Fruit fly (Drosophila melanogaster) whole organism, embryonic: Measurements from ENCODE around the gene vib.

Experiments
- Asciz ChIP-seq: fragments of 200-800 bp; sonication (Bioruptor generic); optimal IDR thresholded peaks from 2 replicates; lab custom pipeline; 2017; ENCODE audit warnings: missing biosample characterization, mild to moderate bottlenecking, missing genetic modification characterization, missing genetic modification reagents
- Atf-2 ChIP-seq: fragments of 200-800 bp; sonication (Bioruptor generic); optimal IDR thresholded peaks from 2 replicates; lab custom pipeline; 2016; ENCODE audit warnings: missing biosample characterization, missing genetic modification characterization
- CG10959 ChIP-seq: fragments of 200-800 bp; sonication (Bioruptor generic); IDR thresholded peaks from 2 replicates; pipeline ENCODE4 v1.3.6; 2022; ENCODE audit warnings: missing biosample characterization, missing genetic modification characterization
- CG11093 ChIP-seq: fragments of 200-800 bp; sonication (Bioruptor generic); IDR thresholded peaks from 3 replicates; pipeline ENCODE4 v1.3.6; 2022; ENCODE audit warnings: missing biosample characterization, missing genetic modification characterization
- CG11456 ChIP-seq: fragments of 200-800 bp; sonication (Bioruptor generic); IDR thresholded peaks from 3 replicates; pipeline ENCODE4 v1.3.6; 2022; ENCODE audit warnings: missing biosample characterization, missing genetic modification characterization
- CG12659 ChIP-seq: fragments of 200-800 bp; sonication (Bioruptor generic); optimal IDR thresholded peaks from 3 replicates; lab custom pipeline; 2017; ENCODE audit warnings: mild to moderate bottlenecking, missing biosample characterization, missing genetic modification reagents, missing genetic modification characterization
- CG15696 ChIP-seq: fragments of 200-800 bp; sonication (Bioruptor generic); optimal IDR thresholded peaks from 2 replicates; lab custom pipeline; 2019; ENCODE audit warnings: missing biosample characterization, mild to moderate bottlenecking, missing genetic modification characterization, moderate library complexity
- CG1602 ChIP-seq: fragments of 200-800 bp; sonication (Bioruptor generic); optimal IDR thresholded peaks from 3 replicates; lab custom pipeline; 2016; ENCODE audit warnings: missing biosample characterization, missing genetic modification characterization
- CG17612 ChIP-seq: fragments of 200-800 bp; sonication (Bioruptor generic); IDR thresholded peaks from 2 replicates; pipeline ENCODE4 v1.3.6; 2022; ENCODE audit warnings: missing biosample characterization, missing genetic modification characterization
- CG1832 ChIP-seq: fragments of 200-800 bp; sonication (Bioruptor generic); optimal IDR thresholded peaks from 2 replicates; lab custom pipeline; 2017; ENCODE audit warnings: missing biosample characterization, mild to moderate bottlenecking, missing genetic modification characterization, inconsistent platforms
- CG18764 ChIP-seq: fragments of 200-800 bp; sonication (Bioruptor generic); optimal IDR thresholded peaks from 3 replicates; lab custom pipeline; 2016; ENCODE audit warnings: missing biosample characterization, missing genetic modification characterization
- CG2199 ChIP-seq: fragments of 200-800 bp; sonication (Bioruptor generic); IDR thresholded peaks from 3 replicates; pipeline ENCODE4 v1.3.6; 2022; ENCODE audit warnings: missing biosample characterization, missing genetic modification characterization
- CG2712 ChIP-seq: fragments of 200-800 bp; optimal IDR thresholded peaks from 3 replicates; lab custom pipeline; 2019; ENCODE audit warnings: missing biosample characterization, mild to moderate bottlenecking, missing genetic modification characterization, moderate library complexity
- CG2875 ChIP-seq: fragments of 200-800 bp; sonication (Bioruptor generic); optimal IDR thresholded peaks from 2 replicates; lab custom pipeline; 2017; ENCODE audit warnings: missing biosample characterization, mild to moderate bottlenecking, missing genetic modification characterization, missing genetic modification reagents
- CG30020 ChIP-seq: fragments of 200-800 bp; optimal IDR thresholded peaks from 2 replicates; lab custom pipeline; 2019; ENCODE audit warnings: missing biosample characterization, mild to moderate bottlenecking, missing genetic modification characterization, moderate library complexity
- CG32772 ChIP-seq: fragments of 200-800 bp; sonication (Bioruptor generic); IDR thresholded peaks from 2 replicates; pipeline ENCODE4 v1.3.6; 2022; ENCODE audit warnings: missing biosample characterization, missing genetic modification characterization
- CG3847 ChIP-seq: fragments of 200-800 bp; sonication (Bioruptor generic); IDR thresholded peaks from 2 replicates; pipeline ENCODE4 v1.3.6; 2022; ENCODE audit warnings: missing biosample characterization, missing genetic modification characterization
- CG4282 ChIP-seq: fragments of 200-800 bp; sonication (Bioruptor generic); optimal IDR thresholded peaks from 2 replicates; lab custom pipeline; 2016; ENCODE audit warnings: missing biosample characterization, missing genetic modification characterization
- CG4360 ChIP-seq: fragments of 200-800 bp; sonication (Bioruptor generic); IDR thresholded peaks from 2 replicates; pipeline ENCODE4 v1.3.6; 2022; ENCODE audit warnings: missing biosample characterization, missing genetic modification characterization
- CG4707 ChIP-seq: fragments of 200-800 bp; sonication (Bioruptor generic); optimal IDR thresholded peaks from 2 replicates; lab custom pipeline; 2018; ENCODE audit warnings: missing biosample characterization, mild to moderate bottlenecking, missing genetic modification characterization, moderate library complexity
- CG5245 ChIP-seq: fragments of 200-800 bp; sonication (Bioruptor generic); optimal IDR thresholded peaks from 3 replicates; lab custom pipeline; 2016; ENCODE audit warnings: missing biosample characterization, missing genetic modification characterization
- CG5953 ChIP-seq: fragments of 200-800 bp; sonication (Bioruptor generic); IDR thresholded peaks from 2 replicates; pipeline ENCODE4 v1.3.6; 2022; ENCODE audit warnings: missing biosample characterization, missing genetic modification characterization
- CG6254 ChIP-seq: fragments of 200-800 bp; sonication (Bioruptor generic); optimal IDR thresholded peaks from 3 replicates; lab custom pipeline; 2017; ENCODE audit warnings: mild to moderate bottlenecking, missing biosample characterization, missing genetic modification reagents, missing genetic modification characterization
- CG8478 ChIP-seq: fragments of >200 bp; optimal IDR thresholded peaks from 2 replicates; lab custom pipeline; 2018
- CG9609 ChIP-seq: fragments of 200-800 bp; sonication (Bioruptor generic); optimal IDR thresholded peaks from 3 replicates; lab custom pipeline; 2016; ENCODE audit warnings: missing biosample characterization, missing genetic modification characterization
- CoRest ChIP-seq: fragments of 200-800 bp; sonication (Bioruptor generic); optimal IDR thresholded peaks from 3 replicates; lab custom pipeline; 2018; ENCODE audit warnings: missing biosample characterization, mild to moderate bottlenecking, missing genetic modification characterization, moderate library complexity
- Drgx ChIP-seq: fragments of 200-800 bp; sonication (Bioruptor generic); IDR thresholded peaks from 2 replicates; pipeline ENCODE4 v1.3.6; 2022; ENCODE audit warnings: missing biosample characterization, missing genetic modification characterization
- E2f1 ChIP-seq: fragments of 200-800 bp; sonication (Bioruptor generic); IDR thresholded peaks from 2 replicates; pipeline ENCODE4 v1.3.6; 2022; ENCODE audit warnings: missing biosample characterization, missing genetic modification characterization
- ERR ChIP-seq: fragments of 200-800 bp; sonication (Bioruptor generic); optimal IDR thresholded peaks from 2 replicates; lab custom pipeline; 2016; ENCODE audit warnings: missing biosample characterization, missing genetic modification characterization
- Ets97D ChIP-seq: fragments of 200-800 bp; sonication (Bioruptor generic); optimal IDR thresholded peaks from 3 replicates; lab custom pipeline; 2016; ENCODE audit warnings: missing biosample characterization, missing genetic modification characterization
- HLH54F ChIP-seq: fragments of 200-800 bp; sonication (Bioruptor generic); optimal IDR thresholded peaks from 3 replicates; lab custom pipeline; 2016; ENCODE audit warnings: missing biosample characterization, missing genetic modification characterization
- Lhr ChIP-seq: fragments of 200-800 bp; sonication (Bioruptor generic); optimal IDR thresholded peaks from 3 replicates; lab custom pipeline; 2017; ENCODE audit warnings: mild to moderate bottlenecking, missing biosample characterization, missing genetic modification reagents, missing genetic modification characterization
- Meics ChIP-seq: fragments of 200-800 bp; sonication (Bioruptor generic); optimal IDR thresholded peaks from 2 replicates; lab custom pipeline; 2017; ENCODE audit warnings: missing biosample characterization, mild to moderate bottlenecking, missing genetic modification characterization
- Mrtf ChIP-seq: fragments of 200-800 bp; sonication (Bioruptor generic); IDR thresholded peaks from 3 replicates; pipeline ENCODE4 v1.3.6; 2022; ENCODE audit warnings: missing biosample characterization, missing genetic modification characterization
- Myb ChIP-seq: fragments of 200-800 bp; sonication (Bioruptor generic); optimal IDR thresholded peaks from 2 replicates; lab custom pipeline; 2016; ENCODE audit warnings: missing biosample characterization, missing genetic modification characterization
- Nf-YB ChIP-seq: fragments of 200-800 bp; sonication (Bioruptor generic); optimal IDR thresholded peaks from 3 replicates; lab custom pipeline; 2019; ENCODE audit warnings: missing biosample characterization, mild to moderate bottlenecking, missing genetic modification characterization, moderate library complexity
- NfI ChIP-seq: fragments of 200-800 bp; sonication (Bioruptor generic); optimal IDR thresholded peaks from 3 replicates; lab custom pipeline; 2018; ENCODE audit warnings: missing biosample characterization, mild to moderate bottlenecking, missing genetic modification characterization, moderate library complexity
- PHDP ChIP-seq: fragments of 200-800 bp; sonication (Bioruptor generic); optimal IDR thresholded peaks from 3 replicates; lab custom pipeline; 2018; ENCODE audit warnings: missing biosample characterization, mild to moderate bottlenecking, missing genetic modification characterization, moderate library complexity
- Pdp1 ChIP-seq, 2 experiments: fragments of 200-800 bp; sonication (Bioruptor generic); optimal IDR thresholded peaks; 3 replicates each; lab custom pipeline; 2016; ENCODE audit warnings: missing biosample characterization in 2 of 2, missing genetic modification characterization in 2 of 2, mild to moderate bottlenecking in 1 of 2, moderate library complexity in 1 of 2
- ara ChIP-seq: fragments of 200-800 bp; sonication (Bioruptor generic); IDR thresholded peaks from 2 replicates; pipeline ENCODE4 v1.3.6; 2022; ENCODE audit warnings: missing biosample characterization, missing genetic modification characterization
- bsh ChIP-seq, 2 experiments: fragments of 200-800 bp; sonication (Bioruptor generic); optimal IDR thresholded peaks; 2 replicates each; lab custom pipeline; 2017 to 2018; ENCODE audit warnings: mild to moderate bottlenecking in 2 of 2, missing biosample characterization in 2 of 2, missing genetic modification characterization in 2 of 2, moderate library complexity in 1 of 2
- eve ChIP-seq, 2 experiments: fragments of >200 bp; optimal IDR thresholded peaks; 2 replicates each; lab custom pipeline; 2017; ENCODE audit warnings: missing biosample characterization in 2 of 2, missing genetic modification characterization in 2 of 2
- gsb-n ChIP-seq: fragments of 200-800 bp; sonication (Bioruptor generic); optimal IDR thresholded peaks from 3 replicates; lab custom pipeline; 2018; ENCODE audit warnings: missing biosample characterization, mild to moderate bottlenecking, missing genetic modification characterization
- ham ChIP-seq: fragments of 200-800 bp; sonication (Bioruptor generic); IDR thresholded peaks from 2 replicates; pipeline ENCODE4 v1.3.6; 2022; ENCODE audit warnings: missing biosample characterization, missing genetic modification characterization
- jigr1 ChIP-seq: fragments of 200-800 bp; sonication (Bioruptor generic); IDR thresholded peaks from 3 replicates; pipeline ENCODE4 v1.3.6; 2022; ENCODE audit warnings: missing biosample characterization, missing genetic modification characterization
- jing ChIP-seq: fragments of 200-800 bp; sonication (Bioruptor generic); optimal IDR thresholded peaks from 2 replicates; lab custom pipeline; 2018; ENCODE audit warnings: missing biosample characterization, mild to moderate bottlenecking, missing genetic modification characterization
- lmd ChIP-seq: fragments of 200-800 bp; sonication (Bioruptor generic); IDR thresholded peaks from 2 replicates; pipeline ENCODE4 v1.3.6; 2022; ENCODE audit warnings: missing biosample characterization, missing genetic modification characterization
- ssp ChIP-seq: fragments of 200-800 bp; sonication (Bioruptor generic); IDR thresholded peaks from 2 replicates; pipeline ENCODE4 v1.3.6; 2022; ENCODE audit warnings: missing biosample characterization, missing genetic modification characterization
- stwl ChIP-seq: fragments of 200-800 bp; sonication (Bioruptor generic); optimal IDR thresholded peaks from 3 replicates; lab custom pipeline; 2018; ENCODE audit warnings: missing biosample characterization, mild to moderate bottlenecking, missing genetic modification characterization, moderate library complexity
- sug ChIP-seq: fragments of 200-800 bp; optimal IDR thresholded peaks from 2 replicates; lab custom pipeline; 2019; ENCODE audit warnings: missing biosample characterization, mild to moderate bottlenecking, missing genetic modification characterization, moderate library complexity
- z ChIP-seq: fragments of 200-800 bp; sonication (Bioruptor generic); IDR thresholded peaks from 3 replicates; pipeline ENCODE4 v1.3.6; 2022; ENCODE audit warnings: missing biosample characterization, missing genetic modification characterization
- zen ChIP-seq: fragments of 200-800 bp; sonication (Bioruptor generic); optimal IDR thresholded peaks from 3 replicates; lab custom pipeline; 2018; ENCODE audit warnings: missing biosample characterization, mild to moderate bottlenecking, missing genetic modification characterization, moderate library complexity

vib gene

dm6 chr3R:19211778-19212177 is 14.7 kb downstream of the vib start, which contains the start of gene cry (continued):
- no peak for TF ChIP-seq CG5953 (GFP tag; lab: Robert Waterston, UW)
- no peak for TF ChIP-seq CG11456 (GFP tag; lab: Robert Waterston, UW)
- TF ChIP-seq Drgx (GFP tag; lab: Robert Waterston, UW) = peak; percentile 73
- TF ChIP-seq CG2875 = peak; percentile 28
- no peak for TF ChIP-seq stwl (tag; lab: Kevin White, UChicago)
- TF ChIP-seq zen (tag; lab: Kevin White, UChicago) = no peak
- no peak for TF ChIP-seq CG1832 (GFP tag; lab: Kevin White, UChicago)
- TF ChIP-seq E2f1 = no peak
- TF ChIP-seq CG17612 (GFP tag; lab: Robert Waterston, UW) = no peak
- TF ChIP-seq CG2712 (tag; lab: Kevin White, UChicago) = peak; percentile 81
- 0 out of 2 replicates have a peak, but pooled peaks have one; percentile 5 for TF ChIP-seq ara (GFP tag; lab: Robert Waterston, UW)
- peak; percentile 3 for TF ChIP-seq Nf-YB (GFP tag; lab: Kevin White, UChicago)
- no peak for TF ChIP-seq Myb (GFP tag; lab: Kevin White, UChicago)
- TF ChIP-seq CG2199 (GFP tag; lab: Robert Waterston, UW) = no peak
- no peak for TF ChIP-seq CG4282 (GFP tag; lab: Kevin White, UChicago)
- no peak for TF ChIP-seq CG4360 (GFP tag; lab: Robert Waterston, UW)
- TF ChIP-seq jing (GFP tag; lab: Kevin White, UChicago) = peak; percentile 25
- peak in 1 of 2 experiments; percentile 9 for TF ChIP-seq Pdp1 (GFP tag; optimal IDR thresholded peaks at IDR 0.05; lab: Kevin White, UChicago)
- peak; percentile 8 for TF ChIP-seq Atf-2
- no peak for TF ChIP-seq jigr1 (GFP tag; lab: Robert Waterston, UW)
- TF ChIP-seq CG12659 (GFP tag; lab: Kevin White, UChicago) = peak; percentile 24
- peak; percentile 28 for TF ChIP-seq CG18764
- peak; percentile 76 for TF ChIP-seq CoRest
- no peak for TF ChIP-seq ham
- no peak for TF ChIP-seq CG11093 (GFP tag; lab: Robert Waterston, UW)
- no peak for TF ChIP-seq CG30020 (tag; lab: Kevin White, UChicago)
- peak; percentile 26 for TF ChIP-seq Asciz (GFP tag; lab: Kevin White, UChicago)
- no peak for TF ChIP-seq Ets97D (GFP tag; lab: Kevin White, UChicago)
- TF ChIP-seq eve (GFP tag; optimal IDR thresholded peaks at IDR 0.05; lab: Kevin White, UChicago) = peak in 1 of 2 experiments; percentile 82
- no peak for TF ChIP-seq CG8478 (lab: Kevin White, UChicago)
- peak; percentile 16 for TF ChIP-seq CG5245 (GFP tag; lab: Kevin White, UChicago)
- no peak for TF ChIP-seq z
- TF ChIP-seq bsh (GFP tag; optimal IDR thresholded peaks at IDR 0.05; lab: Kevin White, UChicago) = peak; percentile 81 to 87
- no peak for TF ChIP-seq ERR
- peak; percentile 63 for TF ChIP-seq CG1602 (GFP tag; lab: Kevin White, UChicago)
- TF ChIP-seq HLH54F (GFP tag; lab: Kevin White, UChicago) = no peak
- peak; percentile 50 for TF ChIP-seq Lhr (GFP tag; lab: Kevin White, UChicago)
- no peak for TF ChIP-seq sug (tag; lab: Kevin White, UChicago)
- TF ChIP-seq CG15696 (tag; lab: Kevin White, UChicago) = peak; percentile 19
- peak; percentile 32 for TF ChIP-seq CG6254 (GFP tag; lab: Kevin White, UChicago)
- peak; percentile 10; the same call in 1 of the 2 replicates for TF ChIP-seq ssp (GFP tag; lab: Robert Waterston, UW)
- TF ChIP-seq lmd (GFP tag; lab: Robert Waterston, UW) = peak; percentile 65
- peak; percentile 36 for TF ChIP-seq Meics (GFP tag; lab: Kevin White, UChicago)
- TF ChIP-seq PHDP (tag; lab: Kevin White, UChicago) = peak; percentile 59
- TF ChIP-seq NfI (GFP tag; lab: Kevin White, UChicago) = peak; percentile 36
- no peak for TF ChIP-seq CG10959 (GFP tag; lab: Robert Waterston, UW)
- no peak for TF ChIP-seq CG9609 (GFP tag; lab: Kevin White, UChicago)
- no peak for TF ChIP-seq CG4707 (GFP tag; lab: Kevin White, UChicago)
- peak; percentile 52 for TF ChIP-seq CG32772 (GFP tag; lab: Robert Waterston, UW)
- 0 out of 2 replicates have a peak, but pooled peaks have one; percentile 11 for TF ChIP-seq CG3847
- TF ChIP-seq Mrtf = no peak
- peak; percentile 40 for TF ChIP-seq gsb-n (tag; lab: Kevin White, UChicago)
